Fruit fly (Drosophila melanogaster) whole organism, embryonic: Measurements from ENCODE around the gene HipHop.

Experiments used
- Adf1 ChIP-seq: fragments of 200-800 bp; sonication (Bioruptor generic); IDR thresholded peaks from 2 replicates; pipeline ENCODE4 v1.3.6; 2022; ENCODE audit warnings: missing biosample characterization, missing genetic modification characterization
- BEAF-32 ChIP-seq: fragments of 200-800 bp; sonication (Bioruptor generic); optimal IDR thresholded peaks from 3 replicates; lab custom pipeline; 2017; ENCODE audit warnings: missing biosample characterization, missing genetic modification characterization, mild to moderate bottlenecking, moderate library complexity, missing genetic modification reagents
- Blimp-1 ChIP-seq: fragments of 200-800 bp; sonication (Bioruptor generic); optimal IDR thresholded peaks from 3 replicates; lab custom pipeline; 2018; ENCODE audit warnings: missing biosample characterization, missing genetic modification characterization, mild to moderate bottlenecking, moderate library complexity, missing genetic modification reagents
- CG1024 ChIP-seq: fragments of 200-800 bp; sonication (Bioruptor generic); IDR thresholded peaks from 2 replicates; pipeline ENCODE4 v1.3.6; 2022; ENCODE audit warnings: missing biosample characterization, missing genetic modification characterization
- CG10267 ChIP-seq: fragments of 200-800 bp; sonication (Bioruptor generic); optimal IDR thresholded peaks from 2 replicates; lab custom pipeline; 2018; ENCODE audit warnings: missing biosample characterization, mild to moderate bottlenecking, missing genetic modification characterization, moderate library complexity
- CG12071 ChIP-seq: fragments of 200-800 bp; sonication (Bioruptor generic); optimal IDR thresholded peaks from 3 replicates; lab custom pipeline; 2018; ENCODE audit warnings: missing biosample characterization, mild to moderate bottlenecking, missing genetic modification characterization
- CG12236 ChIP-seq: fragments of 200-800 bp; sonication (Bioruptor generic); optimal IDR thresholded peaks from 2 replicates; lab custom pipeline; 2016; ENCODE audit warnings: missing biosample characterization, missing genetic modification characterization
- CG13287 ChIP-seq: fragments of 200-800 bp; sonication (Bioruptor generic); IDR thresholded peaks from 2 replicates; pipeline ENCODE4 v1.3.6; 2022; ENCODE audit warnings: missing biosample characterization, missing genetic modification characterization; ENCODE audit not compliant: partially characterized antibody
- CG13775 ChIP-seq: fragments of 200-800 bp; sonication (Bioruptor generic); optimal IDR thresholded peaks from 3 replicates; lab custom pipeline; 2017; ENCODE audit warnings: missing biosample characterization, mild to moderate bottlenecking, missing genetic modification characterization
- CG16863 ChIP-seq: fragments of 200-800 bp; sonication (Bioruptor generic); optimal IDR thresholded peaks from 3 replicates; lab custom pipeline; 2016; ENCODE audit warnings: missing biosample characterization, missing genetic modification characterization
- CG17385 ChIP-seq: fragments of 200-800 bp; sonication (Bioruptor generic); optimal IDR thresholded peaks from 3 replicates; lab custom pipeline; 2018; ENCODE audit warnings: missing biosample characterization, mild to moderate bottlenecking, missing genetic modification characterization
- CG1832 ChIP-seq: fragments of 200-800 bp; sonication (Bioruptor generic); optimal IDR thresholded peaks from 2 replicates; lab custom pipeline; 2017; ENCODE audit warnings: missing biosample characterization, mild to moderate bottlenecking, missing genetic modification characterization, inconsistent platforms
- CG2889 ChIP-seq: fragments of 200-800 bp; sonication (Bioruptor generic); IDR thresholded peaks from 3 replicates; pipeline ENCODE4 v1.3.6; 2022; ENCODE audit warnings: missing biosample characterization, missing genetic modification characterization
- CG31388 ChIP-seq: fragments of 200-800 bp; sonication (Bioruptor generic); optimal IDR thresholded peaks from 2 replicates; lab custom pipeline; 2016; ENCODE audit warnings: missing biosample characterization, missing genetic modification characterization
- CG3838 ChIP-seq: fragments of 200-800 bp; sonication (Bioruptor generic); optimal IDR thresholded peaks from 3 replicates; lab custom pipeline; 2016; ENCODE audit warnings: missing biosample characterization, missing genetic modification characterization
- CG4360 ChIP-seq: fragments of 200-800 bp; sonication (Bioruptor generic); IDR thresholded peaks from 2 replicates; pipeline ENCODE4 v1.3.6; 2022; ENCODE audit warnings: missing biosample characterization, missing genetic modification characterization
- CG7928 ChIP-seq: fragments of 200-800 bp; sonication (Bioruptor generic); optimal IDR thresholded peaks from 2 replicates; lab custom pipeline; 2017; ENCODE audit warnings: missing biosample characterization, mild to moderate bottlenecking, missing genetic modification characterization
- CG7987 ChIP-seq: fragments of 200-800 bp; sonication (Bioruptor generic); optimal IDR thresholded peaks from 2 replicates; lab custom pipeline; 2018; ENCODE audit warnings: missing biosample characterization, mild to moderate bottlenecking, missing genetic modification characterization, moderate library complexity
- CG8765 ChIP-seq: fragments of 200-800 bp; sonication (Bioruptor generic); IDR thresholded peaks from 2 replicates; pipeline ENCODE4 v1.3.6; 2022; ENCODE audit warnings: missing biosample characterization, missing genetic modification characterization
- CG9932 ChIP-seq: fragments of 200-800 bp; sonication (Bioruptor generic); IDR thresholded peaks from 2 replicates; pipeline ENCODE4 v1.3.6; 2022; ENCODE audit warnings: missing biosample characterization, missing genetic modification characterization
- CoRest ChIP-seq: fragments of 200-800 bp; sonication (Bioruptor generic); optimal IDR thresholded peaks from 3 replicates; lab custom pipeline; 2018; ENCODE audit warnings: missing biosample characterization, mild to moderate bottlenecking, missing genetic modification characterization, moderate library complexity
- Dp ChIP-seq: fragments of 200-800 bp; sonication (Bioruptor generic); optimal IDR thresholded peaks from 2 replicates; lab custom pipeline; 2018; ENCODE audit warnings: missing biosample characterization, mild to moderate bottlenecking, missing genetic modification characterization, moderate library complexity
- Fer3 ChIP-seq: fragments of 200-800 bp; sonication (Bioruptor generic); optimal IDR thresholded peaks from 2 replicates; lab custom pipeline; 2018; ENCODE audit warnings: missing biosample characterization, mild to moderate bottlenecking, missing genetic modification characterization, moderate library complexity
- Hmr ChIP-seq: fragments of 200-800 bp; sonication (Bioruptor generic); optimal IDR thresholded peaks from 3 replicates; lab custom pipeline; 2017; ENCODE audit warnings: mild to moderate bottlenecking, missing biosample characterization, missing genetic modification reagents, missing genetic modification characterization
- Hmx ChIP-seq: fragments of 200-800 bp; sonication (Bioruptor generic); optimal IDR thresholded peaks from 2 replicates; lab custom pipeline; 2016; ENCODE audit warnings: missing biosample characterization, missing genetic modification characterization
- Jarid2 ChIP-seq: fragments of 200-800 bp; sonication (Bioruptor generic); optimal IDR thresholded peaks from 3 replicates; lab custom pipeline; 2017; ENCODE audit warnings: mild to moderate bottlenecking, missing biosample characterization, missing genetic modification reagents, missing genetic modification characterization
- Myb ChIP-seq: fragments of 200-800 bp; sonication (Bioruptor generic); optimal IDR thresholded peaks from 2 replicates; lab custom pipeline; 2016; ENCODE audit warnings: missing biosample characterization, missing genetic modification characterization
- NC2α ChIP-seq: fragments of 200-800 bp; sonication (Bioruptor generic); optimal IDR thresholded peaks from 2 replicates; lab custom pipeline; 2016; ENCODE audit warnings: missing biosample characterization, missing genetic modification characterization
- Opbp ChIP-seq: fragments of 200-800 bp; sonication (Bioruptor generic); IDR thresholded peaks from 3 replicates; pipeline ENCODE4 v1.3.6; 2022; ENCODE audit warnings: missing biosample characterization, missing genetic modification characterization; ENCODE audit not compliant: partially characterized antibody
- Poxn ChIP-seq: fragments of 200-800 bp; sonication (Bioruptor generic); IDR thresholded peaks from 2 replicates; pipeline ENCODE4 v1.3.6; 2022; ENCODE audit warnings: missing biosample characterization, missing genetic modification characterization
- Ptx1 ChIP-seq: fragments of 200-800 bp; sonication (Bioruptor generic); IDR thresholded peaks from 2 replicates; pipeline ENCODE4 v1.3.6; 2022; ENCODE audit warnings: missing biosample characterization, missing genetic modification characterization
- Ravus ChIP-seq: fragments of 200-800 bp; sonication (Bioruptor generic); IDR thresholded peaks from 2 replicates; pipeline ENCODE4 v1.3.6; 2022; ENCODE audit warnings: missing biosample characterization, missing genetic modification characterization
- Vsx1 ChIP-seq: fragments of 200-800 bp; sonication (Bioruptor generic); optimal IDR thresholded peaks from 2 replicates; lab custom pipeline; 2017; ENCODE audit warnings: missing biosample characterization, mild to moderate bottlenecking, missing genetic modification characterization, missing genetic modification reagents
- ap ChIP-seq: fragments of 200-800 bp; sonication (Bioruptor generic); IDR thresholded peaks from 2 replicates; pipeline ENCODE4 v1.3.6; 2022; ENCODE audit warnings: missing biosample characterization, missing genetic modification characterization
- az2 ChIP-seq: fragments of 200-800 bp; sonication (Bioruptor generic); optimal IDR thresholded peaks from 3 replicates; lab custom pipeline; 2016; ENCODE audit warnings: missing biosample characterization, missing genetic modification characterization
- dati ChIP-seq: fragments of 200-800 bp; sonication (Bioruptor generic); IDR thresholded peaks from 2 replicates; pipeline ENCODE4 v1.3.6; 2022; ENCODE audit warnings: missing biosample characterization, missing genetic modification characterization
- en ChIP-seq: fragments of 200-800 bp; sonication (Bioruptor generic); optimal IDR thresholded peaks from 2 replicates; lab custom pipeline; 2016; ENCODE audit warnings: missing biosample characterization, missing genetic modification characterization
- exex ChIP-seq: fragments of 200-800 bp; sonication (Bioruptor generic); optimal IDR thresholded peaks from 4 replicates; lab custom pipeline; 2018; ENCODE audit warnings: missing biosample characterization, mild to moderate bottlenecking, missing genetic modification characterization, moderate library complexity
- eyg ChIP-seq: fragments of 200-800 bp; sonication (Bioruptor generic); optimal IDR thresholded peaks from 3 replicates; lab custom pipeline; 2016; ENCODE audit warnings: missing biosample characterization, missing genetic modification characterization
- h ChIP-seq: fragments of >200 bp; optimal IDR thresholded peaks from 2 replicates; lab custom pipeline; 2017
- hb ChIP-seq: fragments of 200-800 bp; sonication (Bioruptor generic); IDR thresholded peaks from 3 replicates; pipeline ENCODE4 v1.3.6; 2022; ENCODE audit warnings: missing biosample characterization, missing genetic modification characterization; ENCODE audit not compliant: partially characterized antibody
- hth ChIP-seq: fragments of >200 bp; optimal IDR thresholded peaks from 2 replicates; lab custom pipeline; 2017; ENCODE audit warnings: inconsistent platforms
- psq ChIP-seq: fragments of 200-800 bp; sonication (Bioruptor generic); optimal IDR thresholded peaks from 2 replicates; lab custom pipeline; 2017; ENCODE audit warnings: missing biosample characterization, missing genetic modification characterization
- sim ChIP-seq: fragments of 200-800 bp; sonication (Bioruptor generic); IDR thresholded peaks from 2 replicates; pipeline ENCODE4 v1.3.6; 2022; ENCODE audit warnings: missing biosample characterization, missing genetic modification characterization
- slbo ChIP-seq: fragments of 200-800 bp; sonication (Bioruptor generic); IDR thresholded peaks from 2 replicates; pipeline ENCODE4 v1.3.6; 2022; ENCODE audit warnings: missing biosample characterization, missing genetic modification characterization
- slp2 ChIP-seq: fragments of 200-800 bp; sonication (Bioruptor generic); optimal IDR thresholded peaks from 2 replicates; lab custom pipeline; 2016; ENCODE audit warnings: missing biosample characterization, missing genetic modification characterization
- sqz ChIP-seq: fragments of 200-800 bp; sonication (Bioruptor generic); optimal IDR thresholded peaks from 3 replicates; lab custom pipeline; 2018; ENCODE audit warnings: missing biosample characterization, mild to moderate bottlenecking, missing genetic modification characterization
- sug ChIP-seq: fragments of 200-800 bp; optimal IDR thresholded peaks from 2 replicates; lab custom pipeline; 2019; ENCODE audit warnings: missing biosample characterization, mild to moderate bottlenecking, missing genetic modification characterization, moderate library complexity
- tio ChIP-seq: fragments of 200-800 bp; sonication (Bioruptor generic); optimal IDR thresholded peaks from 2 replicates; lab custom pipeline; 2017; ENCODE audit warnings: missing biosample characterization, missing genetic modification characterization, inconsistent platforms
- unpg ChIP-seq: fragments of 200-800 bp; sonication (Bioruptor generic); optimal IDR thresholded peaks from 3 replicates; lab custom pipeline; 2018; ENCODE audit warnings: missing biosample characterization, mild to moderate bottlenecking, missing genetic modification characterization, moderate library complexity
- z ChIP-seq: fragments of 200-800 bp; sonication (Bioruptor generic); IDR thresholded peaks from 3 replicates; pipeline ENCODE4 v1.3.6; 2022; ENCODE audit warnings: missing biosample characterization, missing genetic modification characterization

Gene HipHop

dm6 chr3L:18825993-18826392 lies 5.0 kb downstream of the HipHop start:
- TF ChIP-seq CG7928 (GFP tag; lab: Kevin White, UChicago) (no peak), Vsx1 (GFP tag; lab: Kevin White, UChicago) (no peak), sug (peak; percentile 93), exex (peak; percentile 35)
- TF ChIP-seq, all 482 proteins: peak for 2

DNA sequence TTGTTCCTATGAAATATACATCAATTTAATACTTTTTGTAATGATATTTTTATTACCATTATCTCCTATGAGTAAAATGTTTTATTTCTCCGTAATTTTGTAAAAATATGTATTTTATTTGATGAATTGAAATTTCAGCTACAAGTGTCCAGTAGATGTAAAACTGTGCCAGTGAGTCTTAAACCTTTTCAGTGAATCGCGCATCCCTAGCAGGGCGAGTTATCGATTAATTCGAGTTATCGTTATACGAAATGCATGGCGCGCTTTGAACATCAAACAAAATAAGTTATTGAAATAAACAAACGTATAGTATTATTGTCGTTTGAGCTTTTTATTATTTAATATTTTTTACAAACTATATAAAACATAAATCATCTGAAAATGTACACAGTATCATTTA lies 7.3 kb downstream of the HipHop start:
- TF ChIP-seq unpg (GFP tag; lab: Kevin White, UChicago) (no peak), CG12236 (GFP tag; lab: Kevin White, UChicago) (no peak), ap (GFP tag; lab: Robert Waterston, UW) (no peak), Hmr (GFP tag; lab: Kevin White, UChicago) (no peak), CG12071 (GFP tag; lab: Kevin White, UChicago) (no peak), sqz (GFP tag; lab: Kevin White, UChicago) (no peak), CG7987 (GFP tag; lab: Kevin White, UChicago) (no peak), dati (GFP tag; lab: Robert Waterston, UW) (no peak), Poxn (GFP tag; lab: Robert Waterston, UW) (no peak), NC2α (no peak), z (no peak), CG16863 (GFP tag; lab: Kevin White, UChicago) (no peak), hth (no peak), slp2 (GFP tag; lab: Kevin White, UChicago) (no peak), Myb (GFP tag; lab: Kevin White, UChicago) (no peak), psq (GFP tag; lab: Kevin White, UChicago) (no peak), Jarid2 (GFP tag; lab: Kevin White, UChicago) (no peak), Dp (GFP tag; lab: Kevin White, UChicago) (peak; percentile 99), CG13775 (GFP tag; lab: Kevin White, UChicago) (no peak), CG10267 (tag; lab: Kevin White, UChicago) (peak; percentile 25), Opbp (GFP tag; lab: Robert Waterston, UW) (peak; percentile 68), BEAF-32 (GFP tag; lab: Kevin White, UChicago) (peak; percentile 64), az2 (GFP tag; lab: Kevin White, UChicago) (no peak), Fer3 (tag; lab: Kevin White, UChicago) (no peak), CG31388 (GFP tag; lab: Kevin White, UChicago) (no peak), Ptx1 (GFP tag; lab: Robert Waterston, UW) (no peak), hb (GFP tag; lab: Robert Waterston, UW) (peak; percentile 57; the same call in 2 of the 3 replicates), CG2889 (GFP tag; lab: Robert Waterston, UW) (no peak), CG1024 (GFP tag; lab: Robert Waterston, UW) (no peak), Hmx (GFP tag; lab: Kevin White, UChicago) (no peak), Blimp-1 (GFP tag; lab: Kevin White, UChicago) (no peak), CoRest (tag; lab: Kevin White, UChicago) (no peak), h (no peak), en (no peak), CG17385 (GFP tag; lab: Kevin White, UChicago) (no peak), tio (GFP tag; lab: Kevin White, UChicago) (no peak), CG8765 (no peak), CG4360 (GFP tag; lab: Robert Waterston, UW) (no peak), Adf1 (GFP tag; lab: Robert Waterston, UW) (no peak), Ravus (GFP tag; lab: Robert Waterston, UW) (no peak), CG1832 (GFP tag; lab: Kevin White, UChicago) (no peak), CG3838 (GFP tag; lab: Kevin White, UChicago) (no peak), sim (GFP tag; lab: Robert Waterston, UW) (no peak), CG13287 (GFP tag; lab: Robert Waterston, UW) (peak; percentile 83), CG9932 (GFP tag; lab: Robert Waterston, UW) (no peak), eyg (no peak), slbo (GFP tag; lab: Robert Waterston, UW) (no peak)
